Fruit fly (Drosophila melanogaster): Measurements from ENCODE around the gene CG5885.

CG5885 gene

dm6 chr2L:9911783-9912182 lies 6.3 kb downstream of the CG5885 start (continued):
- peak; percentile 22 for TF ChIP-seq MBD-R2 (GFP tag; IDR thresholded peaks at IDR 0.05)
- TF ChIP-seq CG2120 (GFP tag; optimal IDR thresholded peaks at IDR 0.05) = peak; percentile 42
- 0 out of 2 replicates have a peak, but pooled peaks have one; percentile 4 for TF ChIP-seq CG14441 (GFP tag; IDR thresholded peaks at IDR 0.05)
- TF ChIP-seq grau (tag; optimal IDR thresholded peaks at IDR 0.05) = peak; percentile 19
- peak; percentile 2 for TF ChIP-seq chn (GFP tag; optimal IDR thresholded peaks at IDR 0.05)
- TF ChIP-seq ci (GFP tag; IDR thresholded peaks at IDR 0.05) = peak; percentile 73; the same call in 2 of the 3 replicates
- TF ChIP-seq CG12155 (GFP tag; optimal IDR thresholded peaks at IDR 0.05) = no peak
- no peak for TF ChIP-seq CG9797 (GFP tag; optimal IDR thresholded peaks at IDR 0.05)
- no peak for TF ChIP-seq sens-2 (GFP tag; IDR thresholded peaks at IDR 0.05)
- peak; percentile 44; the same call in 1 of the 2 replicates for TF ChIP-seq Atf6 (GFP tag; IDR thresholded peaks at IDR 0.05)
- no peak for TF ChIP-seq pho (GFP tag; optimal IDR thresholded peaks at IDR 0.05)
- TF ChIP-seq CG13287 (GFP tag; IDR thresholded peaks at IDR 0.05; ENCODE audit: partially characterized antibody) = peak; percentile 27; the same call in 1 of the 2 replicates
- no peak for TF ChIP-seq CG3281 (GFP tag; optimal IDR thresholded peaks at IDR 0.05)
- TF ChIP-seq sisA (GFP tag; IDR thresholded peaks at IDR 0.05) = peak; percentile 36; the same call in 1 of the 2 replicates
- TF ChIP-seq Adf1 (GFP tag; IDR thresholded peaks at IDR 0.05) = no peak
- peak; percentile 46 for TF ChIP-seq Camta (GFP tag; optimal IDR thresholded peaks at IDR 0.05)
- peak; percentile 40; the same call in 1 of the 2 replicates for TF ChIP-seq lmd (GFP tag; IDR thresholded peaks at IDR 0.05)
- no peak for TF ChIP-seq CG4820 (GFP tag; optimal IDR thresholded peaks at IDR 0.05)
- TF ChIP-seq Awh (GFP tag; IDR thresholded peaks at IDR 0.05) = no peak
- no peak for TF ChIP-seq CG1792 (GFP tag; optimal IDR thresholded peaks at IDR 0.05)
- no peak for TF ChIP-seq bab2 (GFP tag; optimal IDR thresholded peaks at IDR 0.05)
- TF ChIP-seq ttk (GFP tag; IDR thresholded peaks at IDR 0.05) = 0 out of 2 replicates have a peak, but pooled peaks have one; percentile 25
- TF ChIP-seq bsh (GFP tag; optimal IDR thresholded peaks at IDR 0.05) = no peak
- TF ChIP-seq CG17568 (GFP tag; optimal IDR thresholded peaks at IDR 0.05) = no peak
- no peak for TF ChIP-seq CG12744 (GFP tag; optimal IDR thresholded peaks at IDR 0.05)
- TF ChIP-seq CG12659 (GFP tag; optimal IDR thresholded peaks at IDR 0.05) = peak; percentile 28
- no peak for TF ChIP-seq chinmo (GFP tag; IDR thresholded peaks at IDR 0.05; ENCODE audit: partially characterized antibody)
- TF ChIP-seq CG17186 (GFP tag; optimal IDR thresholded peaks at IDR 0.05) = no peak
- no peak for TF ChIP-seq CG11085 (GFP tag; IDR thresholded peaks at IDR 0.05)
- TF ChIP-seq kah (GFP tag; optimal IDR thresholded peaks at IDR 0.05) = no peak
- no peak for TF ChIP-seq cas (GFP tag; IDR thresholded peaks at IDR 0.05)
- no peak for TF ChIP-seq CG12942 (GFP tag; optimal IDR thresholded peaks at IDR 0.05)
- peak; percentile 36 for TF ChIP-seq CG17328 (GFP tag; IDR thresholded peaks at IDR 0.05)
- TF ChIP-seq CG10543 (GFP tag; optimal IDR thresholded peaks at IDR 0.05) = no peak
- no peak for TF ChIP-seq croc (GFP tag; conservative IDR thresholded peaks at IDR 0.05)
- peak; percentile 24; the same call in 1 of the 3 replicates for TF ChIP-seq Optix (GFP tag; IDR thresholded peaks at IDR 0.05)
- TF ChIP-seq prd (optimal IDR thresholded peaks at IDR 0.05) = no peak
- TF ChIP-seq prd (GFP tag; IDR thresholded peaks at IDR 0.05) = 0 out of 3 replicates have a peak, but pooled peaks have one; percentile 13
- TF ChIP-seq Nf-YA (GFP tag; IDR thresholded peaks at IDR 0.05) = no peak
- TF ChIP-seq Hmr (GFP tag; optimal IDR thresholded peaks at IDR 0.05) = peak; percentile 3
- no peak for TF ChIP-seq gsb-n (tag; optimal IDR thresholded peaks at IDR 0.05)
- TF ChIP-seq sr (GFP tag; IDR thresholded peaks at IDR 0.05) = no peak
- no peak for TF ChIP-seq CG17385 (GFP tag; optimal IDR thresholded peaks at IDR 0.05)
- no peak for TF ChIP-seq lbe (GFP tag; optimal IDR thresholded peaks at IDR 0.05)
- TF ChIP-seq CG34422 (GFP tag; IDR thresholded peaks at IDR 0.05) = peak; percentile 62; the same call in 1 of the 3 replicates
- no peak for TF ChIP-seq Dp (GFP tag; optimal IDR thresholded peaks at IDR 0.05)
- TF ChIP-seq Hr3 (GFP tag; optimal IDR thresholded peaks at IDR 0.05) = no peak
- peak; percentile 38 for TF ChIP-seq lab (GFP tag; optimal IDR thresholded peaks at IDR 0.05)
- no peak for TF ChIP-seq CG8290 (GFP tag; optimal IDR thresholded peaks at IDR 0.05)
- TF ChIP-seq CG8290 (tag; optimal IDR thresholded peaks at IDR 0.05) = peak in 1 of 2 experiments; percentile 14
- peak; percentile 17; the same call in 1 of the 2 replicates for TF ChIP-seq ham (GFP tag; IDR thresholded peaks at IDR 0.05)
- TF ChIP-seq pb (GFP tag; optimal IDR thresholded peaks at IDR 0.05) = no peak
